Worm (Caenorhabditis elegans): Measurements from ENCODE around the gene hpl-1.

hpl-1 gene

DNA sequence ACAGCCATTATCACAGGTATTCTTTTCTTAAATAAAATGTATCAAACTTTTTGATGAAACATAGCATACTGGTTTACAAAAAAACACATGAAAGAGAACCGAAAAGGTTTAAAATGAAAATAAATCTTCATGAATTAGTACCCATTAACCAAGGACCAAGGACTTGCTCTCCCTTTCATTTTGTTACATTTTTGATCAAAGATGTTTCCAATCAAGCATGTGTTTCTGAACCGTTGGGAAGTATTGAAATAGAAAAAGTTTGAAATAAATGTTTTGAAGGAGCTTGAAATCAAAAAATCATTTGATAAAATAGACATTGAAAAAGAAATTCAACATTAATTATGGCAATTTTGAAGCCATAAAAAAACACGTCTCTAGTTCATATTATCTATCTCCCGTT is 32.7 kb upstream of the hpl-1 start:
- TF ChIP-seq hmg-4 (GFP tag; optimal IDR thresholded peaks at IDR 0.05) (no peak), tra-4 (tag; optimal IDR thresholded peaks at IDR 0.05) (no peak), ceh-13 (GFP tag; optimal IDR thresholded peaks at IDR 0.05) (no peak), B0310.2 (tag; optimal IDR thresholded peaks at IDR 0.05) (no peak)

ce11 chrX:13216802-13217201 is 28.4 kb upstream of the hpl-1 start, which contains the start of gene R12H7.4:
TSS of gene R12H7.4 (plus strand) at chrX:13217102.
- TF ChIP-seq sea-1 (GFP tag; conservative IDR thresholded peaks at IDR 0.05): no peak
- no peak for TF ChIP-seq scrt-1 (GFP tag; IDR thresholded peaks at IDR 0.05)
- TF ChIP-seq ceh-36 (tag; optimal IDR thresholded peaks at IDR 0.05): no peak
- TF ChIP-seq pes-1 (GFP tag; IDR thresholded peaks at IDR 0.05): no peak
- TF ChIP-seq ets-7 (tag; optimal IDR thresholded peaks at IDR 0.05): no peak
- no peak for TF ChIP-seq flt-1 (GFP tag; IDR thresholded peaks at IDR 0.05)
- no peak for TF ChIP-seq B0310.2 (tag; optimal IDR thresholded peaks at IDR 0.05)
- no peak for TF ChIP-seq ceh-13 (GFP tag; optimal IDR thresholded peaks at IDR 0.05)
- no peak for TF ChIP-seq tbx-11 (GFP tag; IDR thresholded peaks at IDR 0.05)
- TF ChIP-seq hmbx-1 (tag; optimal IDR thresholded peaks at IDR 0.05): no peak
- TF ChIP-seq aly-1 (tag; optimal IDR thresholded peaks at IDR 0.05): no peak
- no peak for TF ChIP-seq tbx-37 (GFP tag; conservative IDR thresholded peaks at IDR 0.05)

DNA sequence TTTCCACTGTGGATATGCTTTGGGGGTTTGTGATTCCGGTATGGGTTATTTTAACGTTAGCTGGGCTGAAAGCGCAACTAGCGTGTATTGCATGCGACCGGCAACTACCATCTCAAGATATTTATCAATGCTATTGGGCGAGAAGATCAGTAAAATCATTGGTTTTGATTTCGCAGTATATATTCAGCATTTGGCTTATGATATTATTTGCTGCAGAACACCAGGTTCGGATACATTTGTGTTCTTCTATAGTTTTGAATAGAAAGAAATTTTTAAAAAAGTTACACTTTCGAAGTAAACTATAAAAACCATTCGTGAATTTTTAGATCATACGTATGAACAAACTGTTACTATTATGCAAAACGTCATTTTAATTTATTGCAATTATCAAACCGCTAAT is 27.2 kb upstream of the hpl-1 start:
- no peak for TF ChIP-seq flt-1 (GFP tag; IDR thresholded peaks at IDR 0.05)
- no peak for TF ChIP-seq tbx-37 (GFP tag; conservative IDR thresholded peaks at IDR 0.05)
- no peak for TF ChIP-seq sea-1 (GFP tag; conservative IDR thresholded peaks at IDR 0.05)
- no peak for TF ChIP-seq tra-4 (tag; optimal IDR thresholded peaks at IDR 0.05)

DNA sequence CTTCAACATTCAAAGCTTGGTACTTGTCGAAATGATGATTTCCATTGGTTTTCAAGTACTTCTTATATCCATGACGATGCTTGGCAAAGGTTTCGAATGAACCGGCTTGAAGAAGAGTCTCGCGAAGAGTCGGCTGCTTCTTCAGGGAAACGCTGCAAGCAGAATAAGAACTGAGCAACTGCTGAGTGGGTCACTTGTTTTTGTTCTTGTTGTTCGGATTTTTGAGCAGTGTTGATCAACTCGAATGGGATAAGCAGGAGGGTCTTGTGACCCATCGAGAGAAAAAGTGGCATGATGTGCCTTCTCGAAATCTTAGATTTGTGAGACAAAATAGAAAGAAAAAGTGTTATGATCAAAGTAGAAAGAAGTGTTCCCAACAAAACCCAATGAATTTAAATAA is 24.6 kb upstream of the hpl-1 start:
- TF ChIP-seq tra-4 (tag; optimal IDR thresholded peaks at IDR 0.05) (no peak), pes-1 (GFP tag; IDR thresholded peaks at IDR 0.05) (no peak), hnd-1 (tag; optimal IDR thresholded peaks at IDR 0.05) (no peak), ets-7 (tag; optimal IDR thresholded peaks at IDR 0.05) (no peak), aly-1 (tag; optimal IDR thresholded peaks at IDR 0.05) (no peak)

ce11 chrX:13221357-13221756 is 23.8 kb upstream of the hpl-1 start, which contains the start of gene asp-4:
TSS of gene asp-4 (minus strand) at chrX:13221462.
- no peak for TF ChIP-seq ceh-36 (tag; optimal IDR thresholded peaks at IDR 0.05)
- no peak for TF ChIP-seq B0310.2 (tag; optimal IDR thresholded peaks at IDR 0.05)
- TF ChIP-seq ama-1 (optimal IDR thresholded peaks at IDR 0.05): no peak
- TF ChIP-seq ceh-13 (GFP tag; optimal IDR thresholded peaks at IDR 0.05): no peak
- TF ChIP-seq F13C5.2 (tag; optimal IDR thresholded peaks at IDR 0.05): no peak
- TF ChIP-seq tbx-11 (GFP tag; IDR thresholded peaks at IDR 0.05): no peak
- TF ChIP-seq scrt-1 (GFP tag; IDR thresholded peaks at IDR 0.05): no peak
- no peak for TF ChIP-seq pes-1 (GFP tag; IDR thresholded peaks at IDR 0.05)

DNA sequence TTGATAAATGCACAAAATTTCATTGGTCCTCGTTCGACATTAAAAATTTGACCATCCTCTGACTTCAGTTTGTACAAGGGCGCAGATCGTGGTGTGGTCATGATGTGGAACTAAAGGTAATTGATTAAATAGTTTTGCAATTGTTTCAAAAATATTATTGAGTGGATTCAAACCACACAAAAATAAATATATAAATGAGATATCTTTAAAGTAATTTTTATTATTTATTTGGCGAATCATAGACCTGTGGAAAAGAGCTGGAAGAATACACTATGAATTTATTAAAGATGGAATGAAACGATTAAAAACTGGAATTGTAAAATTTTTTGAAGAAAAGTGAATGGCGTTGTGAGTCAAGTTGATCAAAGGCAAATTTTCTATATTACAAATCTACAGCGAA is 21.8 kb upstream of the hpl-1 start, which contains the start of gene skr-20:
Gene skr-20, minus strand, starts transcription at position 101 of the 400 bp plus-strand sequence.
- TF ChIP-seq hmbx-1 (tag; optimal IDR thresholded peaks at IDR 0.05) (no peak), tbx-11 (GFP tag; IDR thresholded peaks at IDR 0.05) (no peak), ceh-13 (GFP tag; optimal IDR thresholded peaks at IDR 0.05) (no peak), tra-4 (tag; optimal IDR thresholded peaks at IDR 0.05) (no peak), pes-1 (GFP tag; IDR thresholded peaks at IDR 0.05) (no peak), scrt-1 (GFP tag; IDR thresholded peaks at IDR 0.05) (no peak)

- TF ChIP-seq tbx-11 (GFP tag; IDR thresholded peaks at IDR 0.05) (no peak), hmg-4 (GFP tag; optimal IDR thresholded peaks at IDR 0.05) (no peak), scrt-1 (GFP tag; IDR thresholded peaks at IDR 0.05) (no peak), flt-1 (GFP tag; IDR thresholded peaks at IDR 0.05) (no peak), ama-1 (optimal IDR thresholded peaks at IDR 0.05) (no peak), ceh-13 (GFP tag; optimal IDR thresholded peaks at IDR 0.05) (no peak), hnd-1 (tag; optimal IDR thresholded peaks at IDR 0.05) (no peak), pes-1 (GFP tag; IDR thresholded peaks at IDR 0.05) (no peak), ets-7 (tag; optimal IDR thresholded peaks at IDR 0.05) (no peak), F13C5.2 (tag; optimal IDR thresholded peaks at IDR 0.05) (no peak), tra-4 (tag; optimal IDR thresholded peaks at IDR 0.05) (no peak), B0310.2 (tag; optimal IDR thresholded peaks at IDR 0.05) (no peak), hmbx-1 (tag; optimal IDR thresholded peaks at IDR 0.05) (no peak), ceh-36 (tag; optimal IDR thresholded peaks at IDR 0.05) (no peak), tbx-37 (GFP tag; conservative IDR thresholded peaks at IDR 0.05) (no peak), aly-1 (tag; optimal IDR thresholded peaks at IDR 0.05) (no peak), sea-1 (GFP tag; conservative IDR thresholded peaks at IDR 0.05) (no peak)
Observed at ce11 chrX:13224608-13225007, 20.6 kb upstream of the hpl-1 start, which contains the start of gene skr-19. TSS of gene skr-19 (minus strand) at chrX:13224708.

ce11 chrX:13225111-13225905 is 19.9 kb upstream of the hpl-1 start:
- no peak for TF ChIP-seq ama-1 (optimal IDR thresholded peaks at IDR 0.05)
- TF ChIP-seq sea-1 (GFP tag; conservative IDR thresholded peaks at IDR 0.05): no peak
- TF ChIP-seq tbx-37 (GFP tag; conservative IDR thresholded peaks at IDR 0.05): no peak
- TF ChIP-seq flt-1 (GFP tag; IDR thresholded peaks at IDR 0.05): no peak
- TF ChIP-seq ceh-36 (tag; optimal IDR thresholded peaks at IDR 0.05): peak; percentile 5
